Fruit fly (Drosophila melanogaster): ENCODE data around the gene Cpr64Ac.

The Cpr64Ac gene

DNA sequence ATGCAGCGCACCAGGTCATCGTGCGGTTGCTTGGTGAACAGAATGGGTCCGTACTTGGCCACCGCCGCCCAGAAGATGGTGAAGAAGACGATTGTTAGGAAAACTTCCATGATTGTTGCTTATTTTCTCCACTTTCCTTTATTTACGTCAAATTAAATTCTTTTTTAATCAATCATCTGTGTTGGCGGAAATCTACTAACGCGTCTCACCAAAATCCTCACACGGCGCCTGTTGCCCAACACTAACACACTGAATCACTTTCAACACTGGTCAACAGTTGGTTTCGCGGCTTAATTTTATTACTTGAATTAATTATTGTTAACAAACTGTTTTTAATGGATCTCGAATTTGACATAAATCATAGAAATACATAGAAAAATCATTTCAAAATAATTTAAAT, 26.1 kb downstream of the Cpr64Ac start, which contains the start of gene VhaM9.7-c (continued):
- TF ChIP-seq ttk (GFP tag; IDR thresholded peaks at IDR 0.05) (no peak), grn (GFP tag; optimal IDR thresholded peaks at IDR 0.05) (no peak), CG17186 (GFP tag; optimal IDR thresholded peaks at IDR 0.05) (peak; percentile 19), CG1647 (GFP tag; optimal IDR thresholded peaks at IDR 0.05) (peak; percentile 6), Spps (tag; optimal IDR thresholded peaks at IDR 0.05) (no peak), CG6791 (GFP tag; IDR thresholded peaks at IDR 0.05; ENCODE audit: partially characterized antibody) (no peak), Ptx1 (GFP tag; IDR thresholded peaks at IDR 0.05) (no peak), bbx (GFP tag; IDR thresholded peaks at IDR 0.05; ENCODE audit: partially characterized antibody) (0 out of 2 replicates have a peak, but pooled peaks have one; percentile 17), grau (tag; optimal IDR thresholded peaks at IDR 0.05) (peak; percentile 26), Lhr (GFP tag; optimal IDR thresholded peaks at IDR 0.05) (peak; percentile 17), CG34422 (GFP tag; IDR thresholded peaks at IDR 0.05) (peak; percentile 53; the same call in 1 of the 3 replicates), CG15514 (GFP tag; optimal IDR thresholded peaks at IDR 0.05) (peak; percentile 47), Max (GFP tag; optimal IDR thresholded peaks at IDR 0.05) (peak; percentile 34), CG17829 (tag; optimal IDR thresholded peaks at IDR 0.05) (no peak), CG33213 (GFP tag; optimal IDR thresholded peaks at IDR 0.05) (peak; percentile 47), tin (GFP tag; optimal IDR thresholded peaks at IDR 0.05) (peak; percentile 32), HmgZ (tag; optimal IDR thresholded peaks at IDR 0.05) (peak; percentile 60), da (GFP tag; optimal IDR thresholded peaks at IDR 0.05) (no peak), zfh2 (GFP tag; optimal IDR thresholded peaks at IDR 0.05) (peak; percentile 65), prd (optimal IDR thresholded peaks at IDR 0.05) (no peak), prd (GFP tag; IDR thresholded peaks at IDR 0.05) (0 out of 3 replicates have a peak, but pooled peaks have one; percentile 29), tgo (GFP tag; IDR thresholded peaks at IDR 0.05) (no peak), bcd (GFP tag; optimal IDR thresholded peaks at IDR 0.05) (peak; percentile 17), Jarid2 (GFP tag; optimal IDR thresholded peaks at IDR 0.05) (no peak), ash1 (GFP tag; optimal IDR thresholded peaks at IDR 0.05) (no peak), maf-S (GFP tag; optimal IDR thresholded peaks at IDR 0.05) (peak; percentile 40), CG2120 (GFP tag; optimal IDR thresholded peaks at IDR 0.05) (peak; percentile 70), CG18476 (GFP tag; optimal IDR thresholded peaks at IDR 0.05) (no peak), Ets97D (GFP tag; optimal IDR thresholded peaks at IDR 0.05) (peak; percentile 65), Xbp1 (GFP tag; optimal IDR thresholded peaks at IDR 0.05) (peak; percentile 53), Nf-YA (GFP tag; IDR thresholded peaks at IDR 0.05) (no peak), tx (GFP tag; optimal IDR thresholded peaks at IDR 0.05) (no peak), tio (GFP tag; optimal IDR thresholded peaks at IDR 0.05) (no peak), Mad (GFP tag; optimal IDR thresholded peaks at IDR 0.05) (peak; percentile 11), Pdp1 (GFP tag; optimal IDR thresholded peaks at IDR 0.05) (peak; percentile 29 to 50), CG13287 (GFP tag; IDR thresholded peaks at IDR 0.05; ENCODE audit: partially characterized antibody) (peak; percentile 55), dmrt99B (tag; optimal IDR thresholded peaks at IDR 0.05) (no peak), CG4404 (GFP tag; IDR thresholded peaks at IDR 0.05) (no peak), CG9727 (GFP tag; optimal IDR thresholded peaks at IDR 0.05) (no peak), CG7987 (GFP tag; optimal IDR thresholded peaks at IDR 0.05) (peak; percentile 39), pzg (GFP tag; optimal IDR thresholded peaks at IDR 0.05) (peak; percentile 69), sr (GFP tag; IDR thresholded peaks at IDR 0.05) (no peak), CG4424 (GFP tag; optimal IDR thresholded peaks at IDR 0.05) (peak; percentile 30), CG10147 (GFP tag; optimal IDR thresholded peaks at IDR 0.05) (no peak), cato (GFP tag; optimal IDR thresholded peaks at IDR 0.05; ENCODE audit: borderline replicate concordance) (no peak), zf30C (GFP tag; optimal IDR thresholded peaks at IDR 0.05) (no peak), Hr3 (GFP tag; optimal IDR thresholded peaks at IDR 0.05) (peak; percentile 17), CG8388 (GFP tag; optimal IDR thresholded peaks at IDR 0.05) (no peak), CG1233 (GFP tag; optimal IDR thresholded peaks at IDR 0.05) (no peak), fd96Cb (tag; optimal IDR thresholded peaks at IDR 0.05) (no peak), CG13296 (GFP tag; optimal IDR thresholded peaks at IDR 0.05) (peak; percentile 2)

Data from whole organism, embryonic.